Fruit fly (Drosophila melanogaster) whole organism, embryonic: ENCODE data around the gene ZnT86D.

Experiments used
- Ada2b ChIP-seq: fragments of 200-800 bp; sonication (Bioruptor generic); IDR thresholded peaks from 2 replicates; pipeline ENCODE4 v1.3.6; 2022; ENCODE audit warnings: missing biosample characterization, missing genetic modification characterization
- Atf-2 ChIP-seq: fragments of 200-800 bp; sonication (Bioruptor generic); optimal IDR thresholded peaks from 2 replicates; lab custom pipeline; 2016; ENCODE audit warnings: missing biosample characterization, missing genetic modification characterization
- CG10366 ChIP-seq: fragments of 200-800 bp; sonication (Bioruptor generic); IDR thresholded peaks from 2 replicates; pipeline ENCODE4 v1.3.6; 2022; ENCODE audit warnings: missing biosample characterization, missing genetic modification characterization
- CG10462 ChIP-seq: fragments of 200-800 bp; sonication (Bioruptor generic); optimal IDR thresholded peaks from 2 replicates; lab custom pipeline; 2016; ENCODE audit warnings: missing biosample characterization, missing genetic modification characterization
- CG10979 ChIP-seq: fragments of 200-800 bp; sonication (Bioruptor generic); optimal IDR thresholded peaks from 2 replicates; lab custom pipeline; 2018; ENCODE audit warnings: missing biosample characterization, mild to moderate bottlenecking, missing genetic modification characterization, moderate library complexity
- CG12104 ChIP-seq: fragments of 200-800 bp; sonication (Bioruptor generic); optimal IDR thresholded peaks from 3 replicates; lab custom pipeline; 2016; ENCODE audit warnings: missing biosample characterization, missing genetic modification characterization
- CG12299 ChIP-seq: fragments of 200-800 bp; sonication (Bioruptor generic); optimal IDR thresholded peaks from 2 replicates; lab custom pipeline; 2018; ENCODE audit warnings: missing biosample characterization, mild to moderate bottlenecking, missing genetic modification characterization
- CG12744 ChIP-seq: fragments of 200-800 bp; sonication (Bioruptor generic); optimal IDR thresholded peaks from 2 replicates; lab custom pipeline; 2016; ENCODE audit warnings: missing biosample characterization, missing genetic modification characterization
- CG12942 ChIP-seq: fragments of 200-800 bp; sonication (Bioruptor generic); optimal IDR thresholded peaks from 3 replicates; lab custom pipeline; 2016; ENCODE audit warnings: missing biosample characterization, missing genetic modification characterization
- CG13894 ChIP-seq: fragments of 200-800 bp; sonication (Bioruptor generic); optimal IDR thresholded peaks from 3 replicates; lab custom pipeline; 2018; ENCODE audit warnings: missing biosample characterization, mild to moderate bottlenecking, missing genetic modification characterization, moderate library complexity
- CG1647 ChIP-seq: fragments of 200-800 bp; sonication (Bioruptor generic); optimal IDR thresholded peaks from 3 replicates; lab custom pipeline; 2016; ENCODE audit warnings: missing biosample characterization, missing genetic modification characterization
- CG17612 ChIP-seq: fragments of 200-800 bp; sonication (Bioruptor generic); IDR thresholded peaks from 2 replicates; pipeline ENCODE4 v1.3.6; 2022; ENCODE audit warnings: missing biosample characterization, missing genetic modification characterization
- CG2120 ChIP-seq: fragments of 200-800 bp; sonication (Bioruptor generic); optimal IDR thresholded peaks from 3 replicates; lab custom pipeline; 2016; ENCODE audit warnings: missing biosample characterization, missing genetic modification characterization
- CG30403 ChIP-seq: fragments of 200-800 bp; sonication (Bioruptor generic); optimal IDR thresholded peaks from 3 replicates; lab custom pipeline; 2016; ENCODE audit warnings: missing biosample characterization, missing genetic modification characterization
- CG31224 ChIP-seq: fragments of 200-800 bp; sonication (Bioruptor generic); IDR thresholded peaks from 2 replicates; pipeline ENCODE4 v1.3.6; 2022; ENCODE audit warnings: missing biosample characterization, missing genetic modification characterization
- CG4854 ChIP-seq: fragments of 200-800 bp; sonication (Bioruptor generic); optimal IDR thresholded peaks from 2 replicates; lab custom pipeline; 2016; ENCODE audit warnings: missing biosample characterization, missing genetic modification characterization, inconsistent platforms
- CG7556 ChIP-seq: fragments of 200-800 bp; sonication (Bioruptor generic); optimal IDR thresholded peaks from 2 replicates; lab custom pipeline; 2017; ENCODE audit warnings: missing biosample characterization, mild to moderate bottlenecking, missing genetic modification characterization
- CG7786 ChIP-seq: fragments of 200-800 bp; sonication (Bioruptor generic); optimal IDR thresholded peaks from 2 replicates; lab custom pipeline; 2016; ENCODE audit warnings: missing biosample characterization, missing genetic modification characterization
- Dfd ChIP-seq, 2 experiments: fragments of >200 bp; optimal IDR thresholded peaks; 2 replicates each; lab custom pipeline; 2017; ENCODE audit warnings: missing biosample characterization in 2 of 2, missing genetic modification characterization in 2 of 2
- Doc2 ChIP-seq: fragments of 200-800 bp; sonication (Bioruptor generic); IDR thresholded peaks from 2 replicates; pipeline ENCODE4 v1.3.6; 2022; ENCODE audit warnings: missing biosample characterization, missing genetic modification characterization
- HLH54F ChIP-seq: fragments of 200-800 bp; sonication (Bioruptor generic); optimal IDR thresholded peaks from 3 replicates; lab custom pipeline; 2016; ENCODE audit warnings: missing biosample characterization, missing genetic modification characterization
- HmgD ChIP-seq: fragments of 200-800 bp; sonication (Bioruptor generic); optimal IDR thresholded peaks from 3 replicates; lab custom pipeline; 2016; ENCODE audit warnings: missing biosample characterization, missing genetic modification characterization
- Hr78 ChIP-seq, 2 experiments: fragments of 200-800 bp in 1 of 2; fragments of >200 bp in 1 of 2; sonication (Bioruptor generic) in 1 of 2; optimal IDR thresholded peaks; 2 replicates each; lab custom pipeline; 2017 to 2019; ENCODE audit warnings: missing biosample characterization in 2 of 2, missing genetic modification characterization in 2 of 2, mild to moderate bottlenecking in 1 of 2, moderate library complexity in 1 of 2
- Hsf ChIP-seq: fragments of 200-800 bp; sonication (Bioruptor generic); optimal IDR thresholded peaks from 3 replicates; lab custom pipeline; 2016; ENCODE audit warnings: missing biosample characterization, missing genetic modification characterization
- Kr ChIP-seq: fragments of 200-800 bp; sonication (Bioruptor generic); optimal IDR thresholded peaks from 2 replicates; lab custom pipeline; 2017; ENCODE audit warnings: missing biosample characterization, mild to moderate bottlenecking, missing genetic modification characterization
- Lhr ChIP-seq: fragments of 200-800 bp; sonication (Bioruptor generic); optimal IDR thresholded peaks from 3 replicates; lab custom pipeline; 2017; ENCODE audit warnings: mild to moderate bottlenecking, missing biosample characterization, missing genetic modification reagents, missing genetic modification characterization
- Med ChIP-seq: fragments of 200-800 bp; sonication (Bioruptor generic); peaks from one replicate; lab custom pipeline; 2016; ENCODE audit warnings: missing biosample characterization, missing genetic modification characterization, mild to moderate bottlenecking, inconsistent platforms, moderate library complexity
- Meics ChIP-seq: fragments of 200-800 bp; sonication (Bioruptor generic); optimal IDR thresholded peaks from 2 replicates; lab custom pipeline; 2017; ENCODE audit warnings: missing biosample characterization, mild to moderate bottlenecking, missing genetic modification characterization
- NC2α ChIP-seq: fragments of 200-800 bp; sonication (Bioruptor generic); optimal IDR thresholded peaks from 2 replicates; lab custom pipeline; 2016; ENCODE audit warnings: missing biosample characterization, missing genetic modification characterization
- NK7.1 ChIP-seq: fragments of 200-800 bp; sonication (Bioruptor generic); optimal IDR thresholded peaks from 3 replicates; lab custom pipeline; 2016; ENCODE audit warnings: missing biosample characterization, missing genetic modification characterization
- Spps ChIP-seq: fragments of 200-800 bp; sonication (Bioruptor generic); optimal IDR thresholded peaks from 2 replicates; lab custom pipeline; 2018; ENCODE audit warnings: missing biosample characterization, mild to moderate bottlenecking, missing genetic modification characterization
- Tbp ChIP-seq: fragments of >200 bp; optimal IDR thresholded peaks from 2 replicates; lab custom pipeline; 2018; ENCODE audit warnings: missing biosample characterization, missing genetic modification characterization
- abd-A ChIP-seq: fragments of 200-800 bp; sonication (Bioruptor generic); optimal IDR thresholded peaks from 3 replicates; lab custom pipeline; 2019; ENCODE audit warnings: missing biosample characterization, mild to moderate bottlenecking, missing genetic modification characterization, moderate library complexity
- bigmax ChIP-seq: fragments of 200-800 bp; sonication (Bioruptor generic); optimal IDR thresholded peaks from 2 replicates; lab custom pipeline; 2018; ENCODE audit warnings: missing biosample characterization, mild to moderate bottlenecking, missing genetic modification characterization
- bsh ChIP-seq, 2 experiments: fragments of 200-800 bp; sonication (Bioruptor generic); optimal IDR thresholded peaks; 2 replicates each; lab custom pipeline; 2017 to 2018; ENCODE audit warnings: mild to moderate bottlenecking in 2 of 2, missing biosample characterization in 2 of 2, missing genetic modification characterization in 2 of 2, moderate library complexity in 1 of 2
- cwo ChIP-seq: fragments of 200-800 bp; sonication (Bioruptor generic); optimal IDR thresholded peaks from 3 replicates; lab custom pipeline; 2017; ENCODE audit warnings: missing biosample characterization, missing genetic modification characterization, mild to moderate bottlenecking, moderate library complexity, missing genetic modification reagents
- disco-r ChIP-seq: fragments of 200-800 bp; sonication (Bioruptor generic); optimal IDR thresholded peaks from 2 replicates; lab custom pipeline; 2016; ENCODE audit warnings: missing biosample characterization, missing genetic modification characterization
- fu2 ChIP-seq: fragments of 200-800 bp; sonication (Bioruptor generic); optimal IDR thresholded peaks from 2 replicates; lab custom pipeline; 2016; ENCODE audit warnings: missing biosample characterization, missing genetic modification characterization
- gce ChIP-seq: fragments of 200-800 bp; sonication (Bioruptor generic); IDR thresholded peaks from 3 replicates; pipeline ENCODE4 v1.3.6; 2022; ENCODE audit warnings: missing biosample characterization, missing genetic modification characterization
- gt ChIP-seq: fragments of 200-800 bp; sonication (Bioruptor generic); IDR thresholded peaks from 2 replicates; pipeline ENCODE4 v1.3.6; 2022; ENCODE audit warnings: missing biosample characterization, missing genetic modification characterization
- kay ChIP-seq: fragments of 200-800 bp; sonication (Bioruptor generic); optimal IDR thresholded peaks from 2 replicates; lab custom pipeline; 2016; ENCODE audit warnings: missing biosample characterization, missing genetic modification characterization
- mam ChIP-seq: fragments of 200-800 bp; sonication (Bioruptor generic); optimal IDR thresholded peaks from 3 replicates; lab custom pipeline; 2016; ENCODE audit warnings: missing biosample characterization, missing genetic modification characterization
- nerfin-1 ChIP-seq: fragments of 200-800 bp; sonication (Bioruptor generic); optimal IDR thresholded peaks from 3 replicates; lab custom pipeline; 2019; ENCODE audit warnings: missing biosample characterization, mild to moderate bottlenecking, missing genetic modification characterization, moderate library complexity
- onecut ChIP-seq: fragments of 200-800 bp; sonication (Bioruptor generic); IDR thresholded peaks from 2 replicates; pipeline ENCODE4 v1.3.6; 2022; ENCODE audit warnings: missing biosample characterization, missing genetic modification characterization
- pfk ChIP-seq: fragments of 200-800 bp; sonication (Bioruptor generic); optimal IDR thresholded peaks from 2 replicates; lab custom pipeline; 2018; ENCODE audit warnings: missing biosample characterization, mild to moderate bottlenecking, missing genetic modification characterization, moderate library complexity
- pita ChIP-seq: fragments of 200-800 bp; sonication (Bioruptor generic); optimal IDR thresholded peaks from 2 replicates; lab custom pipeline; 2017; ENCODE audit warnings: missing biosample characterization, mild to moderate bottlenecking, missing genetic modification characterization
- sens-2 ChIP-seq: fragments of 200-800 bp; sonication (Bioruptor generic); IDR thresholded peaks from 2 replicates; pipeline ENCODE4 v1.3.6; 2022; ENCODE audit warnings: missing biosample characterization, missing genetic modification characterization
- sim ChIP-seq: fragments of 200-800 bp; sonication (Bioruptor generic); IDR thresholded peaks from 2 replicates; pipeline ENCODE4 v1.3.6; 2022; ENCODE audit warnings: missing biosample characterization, missing genetic modification characterization
- sima ChIP-seq: fragments of 200-800 bp; sonication (Bioruptor generic); optimal IDR thresholded peaks from 2 replicates; lab custom pipeline; 2016; ENCODE audit warnings: missing biosample characterization, missing genetic modification characterization
- twi ChIP-seq: fragments of 200-800 bp; optimal IDR thresholded peaks from 2 replicates; lab custom pipeline; 2019; ENCODE audit warnings: missing biosample characterization, mild to moderate bottlenecking, missing genetic modification characterization, moderate library complexity

Gene ZnT86D

DNA sequence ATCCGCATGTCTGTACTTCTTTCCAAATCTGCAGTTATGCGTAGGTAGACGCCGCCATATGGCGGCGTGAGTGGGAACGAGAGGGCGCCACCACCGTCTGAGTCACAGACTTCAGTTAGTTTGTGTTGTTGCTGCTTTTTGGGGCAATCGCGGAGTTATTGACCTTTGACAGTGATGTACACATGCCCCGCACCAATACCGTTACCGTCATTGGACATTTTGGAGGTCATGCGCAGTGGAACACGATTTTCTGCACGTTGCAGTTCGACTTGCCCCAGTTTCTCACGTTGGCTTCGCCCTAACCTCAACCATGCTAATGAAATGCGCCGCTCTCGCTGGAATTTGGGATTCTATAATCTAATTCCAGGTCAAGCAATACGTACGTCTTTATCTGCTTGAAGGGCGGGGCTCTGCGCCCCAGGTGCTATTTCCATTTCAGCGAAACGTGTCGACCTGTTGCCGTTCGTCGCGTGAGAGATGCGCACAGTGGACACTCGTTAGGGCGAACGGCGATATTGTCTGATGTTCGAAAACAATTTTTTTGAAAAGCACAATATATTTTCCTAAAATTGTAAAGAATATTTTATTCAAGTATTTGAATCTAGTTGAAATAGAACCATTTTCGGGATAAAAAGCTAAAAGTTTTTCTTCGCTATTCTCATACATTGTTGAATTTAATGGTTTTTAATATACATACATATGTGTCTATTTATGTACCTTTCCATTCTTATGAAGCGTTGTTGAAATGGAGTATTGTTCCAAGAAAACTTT is 2.9 kb downstream of the ZnT86D start (continued):
- TF ChIP-seq disco-r (GFP tag; lab: Kevin White, UChicago) (peak; percentile 41), Meics (GFP tag; lab: Kevin White, UChicago) (peak; percentile 76), fu2 (GFP tag; lab: Kevin White, UChicago) (peak; percentile 48), onecut (GFP tag; lab: Robert Waterston, UW) (peak; percentile 34; the same call in 1 of the 2 replicates), CG10979 (tag; lab: Kevin White, UChicago) (peak; percentile 50), CG4854 (peak; percentile 67), CG7556 (GFP tag; lab: Kevin White, UChicago) (peak; percentile 65), CG1647 (GFP tag; lab: Kevin White, UChicago) (peak; percentile 80), bsh (GFP tag; optimal IDR thresholded peaks at IDR 0.05; lab: Kevin White, UChicago) (peak in 1 of 2 experiments; percentile 69), NK7.1 (GFP tag; lab: Kevin White, UChicago) (peak; percentile 35), Tbp (no peak), kay (GFP tag; lab: Kevin White, UChicago) (peak; percentile 84), Atf-2 (GFP tag; lab: Kevin White, UChicago) (peak; percentile 48), CG31224 (peak; percentile 67), HmgD (GFP tag; lab: Kevin White, UChicago) (no peak), CG7786 (peak; percentile 70), Doc2 (no peak), abd-A (tag; lab: Kevin White, UChicago) (peak; percentile 82), CG13894 (tag; lab: Kevin White, UChicago) (peak; percentile 94), Hsf (peak; percentile 74), HLH54F (GFP tag; lab: Kevin White, UChicago) (peak; percentile 74), nerfin-1 (tag; lab: Kevin White, UChicago) (no peak), CG30403 (peak; percentile 88), sima (GFP tag; lab: Kevin White, UChicago) (no peak), Spps (tag; lab: Kevin White, UChicago) (no peak), bigmax (GFP tag; lab: Kevin White, UChicago) (peak; percentile 99), CG17612 (GFP tag; lab: Robert Waterston, UW) (peak; percentile 76), Med (peak; percentile 95), cwo (GFP tag; lab: Kevin White, UChicago) (peak; percentile 96), CG12104 (GFP tag; lab: Kevin White, UChicago) (no peak), CG12299 (peak; percentile 33), sens-2 (GFP tag; lab: Robert Waterston, UW) (no peak; the same call in 1 of the 2 replicates), gce (GFP tag; lab: Robert Waterston, UW) (no peak), CG10366 (GFP tag; lab: Robert Waterston, UW) (peak; percentile 75), Hr78 (GFP tag; optimal IDR thresholded peaks at IDR 0.05; lab: Kevin White, UChicago) (peak in 1 of 2 experiments; percentile 97), CG12942 (GFP tag; lab: Kevin White, UChicago) (peak; percentile 61), Ada2b (peak; percentile 73), Dfd (GFP tag; optimal IDR thresholded peaks at IDR 0.05; lab: Kevin White, UChicago) (no peak), twi (tag; lab: Kevin White, UChicago) (peak; percentile 6), CG2120 (GFP tag; lab: Kevin White, UChicago) (peak; percentile 90), mam (GFP tag; lab: Kevin White, UChicago) (peak; percentile 87), CG10462 (GFP tag; lab: Kevin White, UChicago) (no peak), gt (GFP tag; lab: Robert Waterston, UW) (peak; percentile 33; the same call in 1 of the 2 replicates), Lhr (GFP tag; lab: Kevin White, UChicago) (no peak), NC2α (GFP tag; lab: Kevin White, UChicago) (peak; percentile 37), sim (GFP tag; lab: Robert Waterston, UW) (no peak), pfk (GFP tag; lab: Kevin White, UChicago) (no peak), Kr (GFP tag; lab: Kevin White, UChicago) (no peak), pita (GFP tag; lab: Kevin White, UChicago) (no peak), CG12744 (peak; percentile 64)
